Fruit fly (Drosophila melanogaster) whole organism, embryonic: ENCODE measurements around the gene kin17.

Experiments
- CG14860 ChIP-seq: fragments of 200-800 bp; sonication (Bioruptor generic); IDR thresholded peaks from 3 replicates; pipeline ENCODE4 v1.3.6; 2022; ENCODE audit warnings: missing biosample characterization, missing genetic modification characterization; ENCODE audit not compliant: partially characterized antibody
- CG17328 ChIP-seq: fragments of 200-800 bp; sonication (Bioruptor generic); IDR thresholded peaks from 2 replicates; pipeline ENCODE4 v1.3.6; 2022; ENCODE audit warnings: missing biosample characterization, missing genetic modification characterization
- CG18476 ChIP-seq: fragments of 200-800 bp; sonication (Bioruptor generic); optimal IDR thresholded peaks from 2 replicates; lab custom pipeline; 2016; ENCODE audit warnings: missing biosample characterization, mild to moderate bottlenecking, missing genetic modification characterization
- CG3838 ChIP-seq: fragments of 200-800 bp; sonication (Bioruptor generic); optimal IDR thresholded peaks from 3 replicates; lab custom pipeline; 2016; ENCODE audit warnings: missing biosample characterization, missing genetic modification characterization
- Hr51 ChIP-seq, 2 experiments: fragments of 200-800 bp; sonication (Bioruptor generic); optimal IDR thresholded peaks; 2 replicates in 1 of 2; 3 replicates in 1 of 2; lab custom pipeline; 2016 to 2018; ENCODE audit warnings: missing biosample characterization in 2 of 2, missing genetic modification characterization in 2 of 2, mild to moderate bottlenecking in 1 of 2, moderate library complexity in 1 of 2
- Xrp1 ChIP-seq: fragments of 200-800 bp; sonication (Bioruptor generic); IDR thresholded peaks from 2 replicates; pipeline ENCODE4 v1.3.6; 2022; ENCODE audit warnings: missing biosample characterization, missing genetic modification characterization
- dmrt11E ChIP-seq: fragments of 200-800 bp; sonication (Bioruptor generic); optimal IDR thresholded peaks from 3 replicates; lab custom pipeline; 2018; ENCODE audit warnings: missing biosample characterization, mild to moderate bottlenecking, missing genetic modification characterization, moderate library complexity
- peb ChIP-seq: fragments of 200-800 bp; sonication (Bioruptor generic); IDR thresholded peaks from 2 replicates; pipeline ENCODE4 v1.3.6; 2022; ENCODE audit warnings: missing biosample characterization, missing genetic modification characterization
- tna ChIP-seq: fragments of 200-800 bp; sonication (Bioruptor generic); IDR thresholded peaks from 2 replicates; pipeline ENCODE4 v1.3.6; 2022; ENCODE audit warnings: missing biosample characterization, missing genetic modification characterization; ENCODE audit not compliant: partially characterized antibody
- tup ChIP-seq: fragments of 200-800 bp; sonication (Bioruptor generic); optimal IDR thresholded peaks from 2 replicates; lab custom pipeline; 2016; ENCODE audit warnings: missing biosample characterization, mild to moderate bottlenecking, missing genetic modification characterization, moderate library complexity

dm6 chr3L:20370013-20370412 is 13.4 kb downstream of the kin17 start, which contains the start of gene CG13247:
- TF ChIP-seq CG3838 (GFP tag; lab: Kevin White, UChicago) (no peak), tup (GFP tag; lab: Kevin White, UChicago) (no peak), tna (GFP tag; lab: Robert Waterston, UW) (no peak), peb (no peak), CG18476 (GFP tag; lab: Kevin White, UChicago) (no peak), CG17328 (GFP tag; lab: Robert Waterston, UW) (no peak), dmrt11E (tag; lab: Kevin White, UChicago) (no peak), Hr51 (GFP tag; optimal IDR thresholded peaks at IDR 0.05; lab: Kevin White, UChicago) (no peak), Xrp1 (GFP tag; lab: Robert Waterston, UW) (no peak), CG14860 (GFP tag; lab: Robert Waterston, UW) (no peak)
